Fruit fly (Drosophila melanogaster) whole organism, wandering third instar larva: ENCODE results near the gene Tmtc4.

Source experiments
- Abd-B ChIP-seq: fragments of >200 bp; optimal IDR thresholded peaks from 2 replicates; lab custom pipeline; 2017; ENCODE audit warnings: missing biosample characterization, missing genetic modification characterization
- CG32264 ChIP-seq: fragments of 200-800 bp; sonication (Bioruptor generic); optimal IDR thresholded peaks from 2 replicates; lab custom pipeline; 2016; ENCODE audit warnings: missing biosample characterization, missing genetic modification characterization
- CG9705 ChIP-seq: fragments of 200-800 bp; sonication (Bioruptor generic); optimal IDR thresholded peaks from 2 replicates; lab custom pipeline; 2018; ENCODE audit warnings: missing biosample characterization, mild to moderate bottlenecking, missing genetic modification characterization
- CrebA ChIP-seq: fragments of 200-800 bp; sonication (Bioruptor generic); optimal IDR thresholded peaks from 2 replicates; lab custom pipeline; 2016; ENCODE audit warnings: missing biosample characterization, mild to moderate bottlenecking, missing genetic modification characterization, borderline replicate concordance
- Dfd ChIP-seq: fragments of >200 bp; optimal IDR thresholded peaks from 2 replicates; lab custom pipeline; 2017; ENCODE audit warnings: missing biosample characterization, missing genetic modification characterization
- Dif ChIP-seq: fragments of 200-275, 200-300 bp; sonication (Bioruptor generic); optimal IDR thresholded peaks from 2 replicates; lab custom pipeline; 2018; ENCODE audit warnings: missing biosample characterization, missing genetic modification characterization; ENCODE audit not compliant: partially characterized antibody
- GATAd ChIP-seq: sonication (Bioruptor generic); optimal IDR thresholded peaks from 2 replicates; lab custom pipeline; 2016; ENCODE audit warnings: missing biosample characterization, missing genetic modification characterization
- HLH106 ChIP-seq: fragments of 200-800 bp; optimal IDR thresholded peaks from 3 replicates; lab custom pipeline; 2019; ENCODE audit warnings: missing biosample characterization, mild to moderate bottlenecking, missing genetic modification characterization, moderate library complexity
- Hnf4 ChIP-seq: fragments of 200-800 bp; sonication (Bioruptor generic); optimal IDR thresholded peaks from 2 replicates; lab custom pipeline; 2016; ENCODE audit warnings: missing biosample characterization, mild to moderate bottlenecking, missing genetic modification characterization
- Hr78 ChIP-seq: fragments of >200 bp; optimal IDR thresholded peaks from 2 replicates; lab custom pipeline; 2017; ENCODE audit warnings: missing biosample characterization, missing genetic modification characterization
- Hr83 ChIP-seq: fragments of 200-300 bp; sonication (Bioruptor generic); optimal IDR thresholded peaks from 2 replicates; lab custom pipeline; 2016; ENCODE audit warnings: missing biosample characterization, mild to moderate bottlenecking, missing genetic modification characterization, moderate library complexity; ENCODE audit not compliant: poor library complexity, severe bottlenecking
- Jra ChIP-seq: sonication (Bioruptor generic); optimal IDR thresholded peaks from 2 replicates; lab custom pipeline; 2016; ENCODE audit warnings: missing biosample characterization, missing genetic modification characterization
- Mio ChIP-seq: sonication (Bioruptor generic); optimal IDR thresholded peaks from 2 replicates; lab custom pipeline; 2016; ENCODE audit warnings: missing biosample characterization, missing genetic modification characterization
- Myc ChIP-seq: fragments of >200 bp; optimal IDR thresholded peaks from 2 replicates; lab custom pipeline; 2017
- N ChIP-seq: fragments of >200 bp; optimal IDR thresholded peaks from 2 replicates; lab custom pipeline; 2018; ENCODE audit warnings: missing biosample characterization, missing external identifiers, missing genetic modification characterization
- OdsH ChIP-seq: fragments of 200-800 bp; sonication (Bioruptor generic); optimal IDR thresholded peaks from 2 replicates; lab custom pipeline; 2016; ENCODE audit warnings: missing biosample characterization, mild to moderate bottlenecking, missing genetic modification characterization
- Rel ChIP-seq, 2 experiments: fragments of 200-800 bp; sonication (Bioruptor generic) in 1 of 2; optimal IDR thresholded peaks; 2 replicates in 1 of 2; 3 replicates in 1 of 2; lab custom pipeline; 2016 to 2019; ENCODE audit warnings: mild to moderate bottlenecking in 2 of 2, missing biosample characterization in 2 of 2, missing genetic modification characterization in 2 of 2, moderate library complexity in 1 of 2
- Sp1 ChIP-seq: fragments of 200-800 bp; sonication (Bioruptor generic); optimal IDR thresholded peaks from 3 replicates; lab custom pipeline; 2019; ENCODE audit warnings: missing biosample characterization, mild to moderate bottlenecking, missing genetic modification characterization, moderate library complexity
- Vsx2 ChIP-seq: fragments of 200-300, 225-300 bp; sonication (Bioruptor generic); optimal IDR thresholded peaks from 2 replicates; lab custom pipeline; 2018; ENCODE audit warnings: missing biosample characterization, missing genetic modification characterization; ENCODE audit not compliant: partially characterized antibody
- br ChIP-seq: fragments of 200-800 bp; sonication (Bioruptor generic); optimal IDR thresholded peaks from 2 replicates; lab custom pipeline; 2016; ENCODE audit warnings: missing biosample characterization, missing genetic modification characterization
- brk ChIP-seq: fragments of 200-800 bp; sonication (Bioruptor generic); optimal IDR thresholded peaks from 2 replicates; lab custom pipeline; 2016; ENCODE audit warnings: missing biosample characterization, mild to moderate bottlenecking, missing genetic modification characterization
- dl ChIP-seq, 2 experiments: fragments of 175-275, 200-275 bp in 1 of 2; fragments of 200-275 bp in 1 of 2; sonication (Bioruptor generic); optimal IDR thresholded peaks; lab custom pipeline; 2018; ENCODE audit warnings: mild to moderate bottlenecking in 2 of 2, missing biosample characterization in 2 of 2, missing genetic modification characterization in 2 of 2, moderate library complexity in 2 of 2; ENCODE audit not compliant: partially characterized antibody in 2 of 2, insufficient read depth in 1 of 2
- dmrt93B ChIP-seq: fragments of 200-800 bp; sonication (Bioruptor generic); optimal IDR thresholded peaks from 2 replicates; lab custom pipeline; 2018; ENCODE audit warnings: missing biosample characterization, mild to moderate bottlenecking, missing genetic modification characterization
- dsf ChIP-seq: sonication (Bioruptor generic); optimal IDR thresholded peaks from 2 replicates; lab custom pipeline; 2016; ENCODE audit warnings: missing biosample characterization, missing genetic modification characterization, borderline replicate concordance
- ey ChIP-seq: fragments of 200-800 bp; sonication (Bioruptor generic); optimal IDR thresholded peaks from 2 replicates; lab custom pipeline; 2016; ENCODE audit warnings: missing biosample characterization, missing genetic modification characterization
- foxo ChIP-seq, 2 experiments: fragments of 200-800 bp; sonication (Bioruptor generic); optimal IDR thresholded peaks; 2 replicates in 1 of 2; 3 replicates in 1 of 2; lab custom pipeline; 2016 to 2017; ENCODE audit warnings: missing biosample characterization in 2 of 2, missing genetic modification characterization in 2 of 2
- fru ChIP-seq: fragments of 200-800 bp; sonication (Bioruptor generic); optimal IDR thresholded peaks from 3 replicates; lab custom pipeline; 2016; ENCODE audit warnings: missing biosample characterization, mild to moderate bottlenecking, missing genetic modification characterization
- h ChIP-seq: fragments of 200-800 bp; sonication (Bioruptor generic); optimal IDR thresholded peaks from 3 replicates; lab custom pipeline; 2016; ENCODE audit warnings: missing biosample characterization, mild to moderate bottlenecking, missing genetic modification characterization
- jim ChIP-seq: fragments of 175-275, 200-325 bp; sonication (Bioruptor generic); optimal IDR thresholded peaks from 2 replicates; lab custom pipeline; 2016; ENCODE audit warnings: missing biosample characterization, mild to moderate bottlenecking, missing genetic modification characterization
- lola ChIP-seq: fragments of >200 bp; optimal IDR thresholded peaks from 2 replicates; lab custom pipeline; 2017; ENCODE audit warnings: missing biosample characterization, missing genetic modification characterization
- pan ChIP-seq: fragments of >200 bp; optimal IDR thresholded peaks from 2 replicates; lab custom pipeline; 2017
- psq ChIP-seq: fragments of 200-800 bp; sonication (Bioruptor generic); optimal IDR thresholded peaks from 3 replicates; lab custom pipeline; 2017; ENCODE audit warnings: missing biosample characterization, mild to moderate bottlenecking, missing genetic modification characterization, moderate library complexity
- rgr ChIP-seq: fragments of 200-800 bp; sonication (Bioruptor generic); optimal IDR thresholded peaks from 3 replicates; lab custom pipeline; 2016; ENCODE audit warnings: missing biosample characterization, mild to moderate bottlenecking, missing genetic modification characterization
- sage ChIP-seq: fragments of 200-800 bp; sonication (Bioruptor generic); optimal IDR thresholded peaks from 2 replicates; lab custom pipeline; 2016; ENCODE audit warnings: missing biosample characterization, mild to moderate bottlenecking, missing genetic modification characterization
- sv ChIP-seq: fragments of 200-800 bp; sonication (Bioruptor generic); optimal IDR thresholded peaks from 3 replicates; lab custom pipeline; 2016; ENCODE audit warnings: missing biosample characterization, missing genetic modification characterization
- tai ChIP-seq: sonication (Bioruptor generic); optimal IDR thresholded peaks from 2 replicates; lab custom pipeline; 2016; ENCODE audit warnings: missing biosample characterization, missing genetic modification characterization
- usp ChIP-seq: fragments of >200 bp; optimal IDR thresholded peaks from 2 replicates; lab custom pipeline; 2017; ENCODE audit warnings: missing biosample characterization, missing genetic modification characterization
- woc ChIP-seq: sonication (Bioruptor generic); optimal IDR thresholded peaks from 2 replicates; lab custom pipeline; 2016; ENCODE audit warnings: missing biosample characterization, mild to moderate bottlenecking, missing genetic modification characterization

Tmtc4 gene

DNA sequence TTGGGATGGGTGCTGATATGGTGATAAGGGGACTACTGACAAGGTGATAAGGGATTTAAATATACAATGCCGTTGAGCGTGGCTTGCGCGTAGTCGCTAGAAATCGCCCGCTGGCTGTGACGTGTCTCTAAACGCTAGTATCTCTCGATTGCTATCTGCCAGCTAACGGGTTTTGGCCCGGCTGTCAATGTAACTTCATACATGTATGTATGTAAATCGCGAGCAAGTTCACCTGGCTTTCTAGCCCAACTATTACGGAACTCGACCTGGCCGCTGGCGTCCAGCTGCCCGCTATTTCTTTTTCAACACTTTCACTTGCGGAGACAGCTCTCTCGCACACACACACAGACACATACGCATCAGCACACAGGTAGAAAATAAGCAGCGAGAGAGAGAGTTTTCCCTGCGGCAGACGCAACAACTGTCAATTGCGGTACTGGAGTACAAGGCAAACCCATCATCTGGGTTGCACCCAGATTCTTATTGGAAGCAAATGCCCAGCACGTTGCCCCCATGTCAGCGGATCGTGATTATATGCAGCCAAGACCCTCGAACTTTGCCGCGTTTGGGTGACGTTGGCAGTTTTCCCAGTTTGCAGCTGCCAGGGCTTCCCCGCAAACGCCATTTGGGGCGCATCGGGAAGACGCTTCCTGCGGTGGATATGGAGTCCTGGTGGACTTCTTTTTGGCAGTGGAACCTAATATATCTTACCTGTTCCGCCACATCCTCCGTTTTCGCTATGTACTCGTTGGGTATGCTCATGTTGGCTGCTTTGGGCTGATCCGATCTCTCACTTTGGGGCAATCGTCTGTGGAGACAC is 5.6 kb upstream of the Tmtc4 start:
- TF ChIP-seq ey (GFP tag; lab: Kevin White, UChicago) (no peak), Rel (GFP tag; optimal IDR thresholded peaks at IDR 0.05; lab: Kevin White, UChicago) (no peak), Rel (tag; optimal IDR thresholded peaks at IDR 0.05; lab: Kevin White, UChicago) (peak; percentile 67), Jra (GFP tag; lab: Kevin White, UChicago) (no peak), GATAd (GFP tag; lab: Kevin White, UChicago) (no peak), dl (GFP tag; optimal IDR thresholded peaks at IDR 0.05; lab: Kevin White, UChicago; ENCODE audit: insufficient read depth in 1 of 2, partially characterized antibody in 2 of 2) (no peak), CrebA (GFP tag; lab: Kevin White, UChicago) (no peak)

- TF ChIP-seq jim: no peak
- peak; percentile 3 for TF ChIP-seq Myc (lab: Kevin White, UChicago)
- no peak for TF ChIP-seq pan (lab: Kevin White, UChicago)
- TF ChIP-seq Sp1 (GFP tag; lab: Kevin White, UChicago): no peak
Observed at dm6 chr3R:15346018-15346383, 5.0 kb upstream of the Tmtc4 start, which contains the start of the genes Surf4 and CG31301. Gene Surf4, minus strand, starts transcription at chr3R:15346176. Gene CG31301, plus strand, starts transcription at chr3R:15346205.

dm6 chr3R:15347822-15348221 is 3.2 kb upstream of the Tmtc4 start, which contains the start of the genes CG42726 and CG42727:
Gene CG42726, plus strand, starts transcription at chr3R:15348048.
Gene CG42727, plus strand, starts transcription at chr3R:15348048.
- no peak for TF ChIP-seq usp (GFP tag; lab: Kevin White, UChicago)
- no peak for TF ChIP-seq dl (GFP tag; optimal IDR thresholded peaks at IDR 0.05; lab: Kevin White, UChicago; ENCODE audit: insufficient read depth in 1 of 2, partially characterized antibody in 2 of 2)
- peak; percentile 18 for TF ChIP-seq OdsH (GFP tag; lab: Kevin White, UChicago)
- peak; percentile 45 for TF ChIP-seq HLH106 (tag; lab: Kevin White, UChicago)
- TF ChIP-seq Rel (GFP tag; optimal IDR thresholded peaks at IDR 0.05; lab: Kevin White, UChicago): no peak
- no peak for TF ChIP-seq Rel (tag; optimal IDR thresholded peaks at IDR 0.05; lab: Kevin White, UChicago)
- no peak for TF ChIP-seq CG32264
- TF ChIP-seq rgr (GFP tag; lab: Kevin White, UChicago): peak; percentile 56
- TF ChIP-seq brk (GFP tag; lab: Kevin White, UChicago): no peak
- TF ChIP-seq fru (GFP tag; lab: Kevin White, UChicago): no peak
- peak; percentile 27 for TF ChIP-seq ey (GFP tag; lab: Kevin White, UChicago)
- TF ChIP-seq Dif (GFP tag; lab: Kevin White, UChicago): no peak
- TF ChIP-seq lola: no peak
- TF ChIP-seq h (GFP tag; lab: Kevin White, UChicago): peak; percentile 43
- peak; percentile 14 for TF ChIP-seq sv (GFP tag; lab: Kevin White, UChicago)
- peak; percentile 16 for TF ChIP-seq CG9705
- no peak for TF ChIP-seq Hr83 (GFP tag; lab: Kevin White, UChicago)
- TF ChIP-seq Jra (GFP tag; lab: Kevin White, UChicago): no peak
- TF ChIP-seq Sp1 (GFP tag; lab: Kevin White, UChicago): peak; percentile 28
- TF ChIP-seq sage (GFP tag; lab: Kevin White, UChicago): no peak
- no peak for TF ChIP-seq Abd-B (GFP tag; lab: Kevin White, UChicago)
- no peak for TF ChIP-seq Myc (lab: Kevin White, UChicago)
- no peak for TF ChIP-seq Vsx2
- TF ChIP-seq Hnf4: no peak
- no peak for TF ChIP-seq N
- no peak for TF ChIP-seq Dfd
- no peak for TF ChIP-seq Hr78 (GFP tag; lab: Kevin White, UChicago)
- no peak for TF ChIP-seq psq
- TF ChIP-seq jim: no peak
- TF ChIP-seq tai (GFP tag; lab: Kevin White, UChicago): no peak
- TF ChIP-seq foxo (GFP tag; optimal IDR thresholded peaks at IDR 0.05; lab: Kevin White, UChicago): peak in 1 of 2 experiments; percentile 60
- TF ChIP-seq CrebA (GFP tag; lab: Kevin White, UChicago): no peak
- TF ChIP-seq pan (lab: Kevin White, UChicago): no peak
- TF ChIP-seq woc (GFP tag; lab: Kevin White, UChicago): peak; percentile 17
- TF ChIP-seq dmrt93B: no peak
- TF ChIP-seq dsf (GFP tag; lab: Kevin White, UChicago): no peak
- TF ChIP-seq br (GFP tag; lab: Kevin White, UChicago): peak; percentile 45
- TF ChIP-seq Mio (GFP tag; lab: Kevin White, UChicago): no peak
